Worm (Caenorhabditis elegans) whole organism, young adult: ENCODE results near the gene pir-1.

Experiments used
- attf-3 ChIP-seq: fragments of 200-800 bp; sonication (Bioruptor generic); conservative IDR thresholded peaks from 2 replicates; pipeline ENCODE4 v1.3.6; 2022; ENCODE audit warnings: missing genetic modification reagents, missing genetic modification characterization, missing compliant biosample characterization
- ceh-58 ChIP-seq: fragments of 200-800 bp; sonication (Bioruptor generic); IDR thresholded peaks from 2 replicates; pipeline ENCODE4 v1.3.6; 2022; ENCODE audit warnings: missing genetic modification characterization, missing compliant biosample characterization
- egrh-3 ChIP-seq: fragments of 200-800 bp; sonication (Bioruptor generic); IDR thresholded peaks from 2 replicates; pipeline ENCODE4 v1.3.6; 2022; ENCODE audit warnings: missing genetic modification reagents, missing genetic modification characterization, missing compliant biosample characterization

- TF ChIP-seq ceh-58 (GFP tag; lab: Robert Waterston, UW) (no peak), egrh-3 (GFP tag; lab: Robert Waterston, UW) (no peak), attf-3 (no peak)
These were observed 24.9 kb upstream of the pir-1 start, which contains the start of gene col-78 for ce11 chrII:9152231-9152630.
